Worm (Caenorhabditis elegans) whole organism, mixed stage, embryonic: ENCODE data around the gene srz-102.

ENCODE experiments used
- lsy-2 ChIP-seq: fragments of 150-350 bp; optimal IDR thresholded peaks from 2 replicates; lab custom pipeline; 2014; ENCODE audit warnings: missing biosample characterization, missing genetic modification characterization
- mep-1 ChIP-seq: fragments of 150-350 bp; optimal IDR thresholded peaks from 2 replicates; lab custom pipeline; 2017; ENCODE audit warnings: missing biosample characterization, missing genetic modification reagents, missing genetic modification characterization, inconsistent platforms
- nhr-28 ChIP-seq: fragments of 150-350 bp; optimal IDR thresholded peaks from 2 replicates; lab custom pipeline; 2014; ENCODE audit warnings: missing biosample characterization, missing genetic modification characterization
- pha-4 ChIP-seq: fragments of 150-350 bp; optimal IDR thresholded peaks from 2 replicates; lab custom pipeline; 2018; ENCODE audit warnings: missing biosample characterization, missing genetic modification reagents, missing genetic modification characterization

- TF ChIP-seq pha-4 (no peak), lsy-2 (tag; lab: Kevin White, UChicago) (no peak), mep-1 (tag; lab: Kevin White, UChicago) (no peak), nhr-28 (tag; lab: Kevin White, UChicago) (no peak)
These were observed 7.2 kb downstream of the srz-102 start, which contains the start of gene srz-101 for ce11 chrV:16694538-16694937.
